Worm (Caenorhabditis elegans): ENCODE measurements around the gene ttr-34.

The ttr-34 gene

DNA sequence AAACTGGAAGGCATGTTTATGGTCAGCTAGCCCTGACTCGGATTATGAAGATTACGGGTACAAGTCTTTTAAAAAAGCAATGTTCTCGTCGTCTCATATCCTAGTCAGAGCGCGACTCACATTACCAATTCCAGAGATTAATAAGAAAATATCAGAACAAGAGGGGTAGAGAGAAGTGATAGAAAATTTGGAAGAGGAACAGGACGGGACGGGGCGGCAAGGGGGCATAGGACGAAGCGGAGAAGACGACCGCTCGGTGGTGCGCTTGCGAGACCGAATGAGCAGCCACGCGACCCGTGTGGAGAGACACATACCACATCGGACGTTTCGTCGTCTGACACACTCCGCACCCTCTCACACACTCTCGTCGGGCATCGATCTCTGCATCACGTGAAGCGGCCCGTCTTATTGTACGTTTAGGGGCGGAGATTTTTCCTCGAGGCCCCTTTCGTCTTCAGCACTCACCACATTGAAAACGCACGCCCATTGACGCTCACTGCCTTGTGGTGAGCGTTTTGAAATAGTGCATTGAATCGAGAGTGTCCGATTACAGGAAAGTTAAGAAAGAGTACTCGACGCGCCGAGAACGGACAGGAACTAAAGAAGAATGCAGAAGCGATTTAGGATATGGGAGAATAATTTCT lies 5.5 kb downstream of the ttr-34 start (continued):
- TF ChIP-seq lir-1 (GFP tag; conservative IDR thresholded peaks at IDR 0.05), result peak; percentile 96
- TF ChIP-seq F23B12.7 (tag; optimal IDR thresholded peaks at IDR 0.05; ENCODE audit: insufficient read depth), result no peak
- TF ChIP-seq egrh-3 (GFP tag; IDR thresholded peaks at IDR 0.05), result peak; percentile 88
- TF ChIP-seq ztf-18 (tag; optimal IDR thresholded peaks at IDR 0.05), result peak; percentile 34
- TF ChIP-seq ztf-6 (GFP tag; IDR thresholded peaks at IDR 0.05), result no peak; the same call in 1 of the 2 replicates
- TF ChIP-seq cebp-2 (GFP tag; IDR thresholded peaks at IDR 0.05), result 0 out of 2 replicates have a peak, but pooled peaks have one; percentile 43
- TF ChIP-seq ceh-27 (GFP tag; optimal IDR thresholded peaks at IDR 0.05), result peak; percentile 94
- no peak for TF ChIP-seq attf-3 (GFP tag; conservative IDR thresholded peaks at IDR 0.05)
- peak; percentile 24; the same call in 1 of the 2 replicates for TF ChIP-seq C17E4.6 (GFP tag; IDR thresholded peaks at IDR 0.05)
- TF ChIP-seq F52B5.7 (tag; optimal IDR thresholded peaks at IDR 0.05), result peak; percentile 78
- TF ChIP-seq ceh-40 (GFP tag; IDR thresholded peaks at IDR 0.05), result 0 out of 2 replicates have a peak, but pooled peaks have one; percentile 58
- no peak; the same call in none of the 2 replicates for TF ChIP-seq egl-18 (GFP tag; IDR thresholded peaks at IDR 0.05)
- no peak for TF ChIP-seq F55B11.4 (tag; optimal IDR thresholded peaks at IDR 0.05; ENCODE audit: borderline replicate concordance, insufficient read depth)
- no peak for TF ChIP-seq ceh-91 (GFP tag; IDR thresholded peaks at IDR 0.05)
- TF ChIP-seq Y95B8A.8 (GFP tag; IDR thresholded peaks at IDR 0.05), result no peak
- no peak for TF ChIP-seq him-1 (tag; optimal IDR thresholded peaks at IDR 0.05)
- TF ChIP-seq nfyb-1 (GFP tag; IDR thresholded peaks at IDR 0.05), result peak; percentile 94
- TF ChIP-seq somi-1 (GFP tag; optimal IDR thresholded peaks at IDR 0.05), result peak; percentile 90
- no peak for TF ChIP-seq nhr-179 (tag; optimal IDR thresholded peaks at IDR 0.05)
- TF ChIP-seq let-526 (GFP tag; IDR thresholded peaks at IDR 0.05), result peak; percentile 88; the same call in 1 of the 2 replicates
- TF ChIP-seq T26A5.8 (tag; optimal IDR thresholded peaks at IDR 0.05), result no peak
- no peak for TF ChIP-seq hrde-1 (tag; optimal IDR thresholded peaks at IDR 0.05; ENCODE audit: borderline replicate concordance)
- peak; percentile 67; the same call in 1 of the 2 replicates for TF ChIP-seq Y67H2A.10 (GFP tag; conservative IDR thresholded peaks at IDR 0.05)
- TF ChIP-seq F57C9.4 (tag; optimal IDR thresholded peaks at IDR 0.05), result no peak
- no peak for TF ChIP-seq fkh-3 (tag; optimal IDR thresholded peaks at IDR 0.05)
- peak; percentile 69 for TF ChIP-seq egl-44 (GFP tag; IDR thresholded peaks at IDR 0.05)
- TF ChIP-seq bed-2 (GFP tag; IDR thresholded peaks at IDR 0.05), result no peak
- TF ChIP-seq B0336.3 (GFP tag; IDR thresholded peaks at IDR 0.05), result peak; percentile 94
- TF ChIP-seq B0035.1 (tag; optimal IDR thresholded peaks at IDR 0.05), result peak; percentile 53
- no peak for TF ChIP-seq hmg-20 (GFP tag; IDR thresholded peaks at IDR 0.05)
- no peak for TF ChIP-seq tbx-9 (tag; optimal IDR thresholded peaks at IDR 0.05; ENCODE audit: borderline replicate concordance)
- peak; percentile 45; the same call in 1 of the 2 replicates for TF ChIP-seq hsf-1 (GFP tag; IDR thresholded peaks at IDR 0.05)
- TF ChIP-seq lag-1 (GFP tag; IDR thresholded peaks at IDR 0.05), result no peak
- peak; percentile 86 for TF ChIP-seq ekl-4 (GFP tag; IDR thresholded peaks at IDR 0.05)
- peak; percentile 93 for TF ChIP-seq chd-7 (tag; optimal IDR thresholded peaks at IDR 0.05)
- TF ChIP-seq F49E8.2 (tag; optimal IDR thresholded peaks at IDR 0.05; ENCODE audit: insufficient read depth), result no peak
- TF ChIP-seq gei-17 (GFP tag; optimal IDR thresholded peaks at IDR 0.05), result peak; percentile 90
- peak; percentile 61 for TF ChIP-seq lin-54 (GFP tag; optimal IDR thresholded peaks at IDR 0.05)
- TF ChIP-seq ztf-26 (tag; optimal IDR thresholded peaks at IDR 0.05), result peak; percentile 94
- peak; percentile 18 for TF ChIP-seq snpc-4 (GFP tag; optimal IDR thresholded peaks at IDR 0.05)
- TF ChIP-seq snpc-4 (tag; optimal IDR thresholded peaks at IDR 0.05), result peak; percentile 47 to 81 (median 72)
- peak; percentile 97 for TF ChIP-seq lin-40 (tag; optimal IDR thresholded peaks at IDR 0.05)
- TF ChIP-seq attf-5 (GFP tag; optimal IDR thresholded peaks at IDR 0.05), result peak; percentile 77
- TF ChIP-seq zfh-2 (GFP tag; conservative IDR thresholded peaks at IDR 0.05), result peak; percentile 99
- peak; percentile 75 for TF ChIP-seq rcor-1 (GFP tag; IDR thresholded peaks at IDR 0.05)
- no peak for TF ChIP-seq nhr-120 (GFP tag; IDR thresholded peaks at IDR 0.05)
- peak; percentile 94 for TF ChIP-seq nhr-80 (tag; optimal IDR thresholded peaks at IDR 0.05)
- peak; percentile 89 for TF ChIP-seq tlf-1 (GFP tag; optimal IDR thresholded peaks at IDR 0.05)
